Fruit fly (Drosophila melanogaster) whole organism, adult: ENCODE data around the gene Adgf-B.

ENCODE experiments used
- CG11617 ChIP-seq: fragments of 200-800 bp; sonication (Bioruptor generic); optimal IDR thresholded peaks from 2 replicates; lab custom pipeline; 2017; ENCODE audit warnings: mild to moderate bottlenecking, missing biosample characterization, missing genetic modification reagents, missing genetic modification characterization
- CG12768 ChIP-seq: fragments of 200-800 bp; sonication (Bioruptor generic); optimal IDR thresholded peaks from 2 replicates; lab custom pipeline; 2017; ENCODE audit warnings: missing biosample characterization, missing genetic modification characterization, mild to moderate bottlenecking, moderate library complexity, missing genetic modification reagents
- CG14711 ChIP-seq: fragments of 200-800 bp; sonication (Bioruptor generic); optimal IDR thresholded peaks from 2 replicates; lab custom pipeline; 2018; ENCODE audit warnings: missing biosample characterization, mild to moderate bottlenecking, missing genetic modification characterization, moderate library complexity
- CG1620 ChIP-seq: fragments of 200-800 bp; sonication (Bioruptor generic); optimal IDR thresholded peaks from 2 replicates; lab custom pipeline; 2016; ENCODE audit warnings: missing biosample characterization, missing genetic modification characterization
- CG33017 ChIP-seq: fragments of 200-800 bp; sonication (Bioruptor generic); optimal IDR thresholded peaks from 2 replicates; lab custom pipeline; 2018; ENCODE audit warnings: missing biosample characterization, mild to moderate bottlenecking, missing genetic modification characterization, moderate library complexity
- CG5204 ChIP-seq: fragments of 200-800 bp; sonication (Bioruptor generic); optimal IDR thresholded peaks from 2 replicates; lab custom pipeline; 2016; ENCODE audit warnings: missing biosample characterization, missing genetic modification characterization
- CG7045 ChIP-seq: fragments of 200-800 bp; sonication (Bioruptor generic); optimal IDR thresholded peaks from 2 replicates; lab custom pipeline; 2017; ENCODE audit warnings: missing biosample characterization, mild to moderate bottlenecking, missing genetic modification characterization
- CG7101 ChIP-seq: fragments of 200-800 bp; sonication (Bioruptor generic); optimal IDR thresholded peaks from 2 replicates; lab custom pipeline; 2018; ENCODE audit warnings: missing biosample characterization, mild to moderate bottlenecking, missing genetic modification characterization, moderate library complexity
- Clk ChIP-seq: fragments of 200-800 bp; sonication (Bioruptor generic); optimal IDR thresholded peaks from 2 replicates; lab custom pipeline; 2017; ENCODE audit warnings: missing biosample characterization, missing genetic modification characterization
- Crg-1 ChIP-seq: fragments of 200-800 bp; sonication (Bioruptor generic); optimal IDR thresholded peaks from 2 replicates; lab custom pipeline; 2016; ENCODE audit warnings: missing biosample characterization, missing genetic modification characterization
- Hr96 ChIP-seq: fragments of 200-800 bp; sonication (Bioruptor generic); optimal IDR thresholded peaks from 2 replicates; lab custom pipeline; 2016; ENCODE audit warnings: missing biosample characterization, missing genetic modification characterization
- Mnt ChIP-seq: fragments of 200-800 bp; sonication (Bioruptor generic); optimal IDR thresholded peaks from 2 replicates; lab custom pipeline; 2016; ENCODE audit warnings: missing biosample characterization, mild to moderate bottlenecking, missing genetic modification characterization
- bab1 ChIP-seq: fragments of 200-800 bp; sonication (Bioruptor generic); optimal IDR thresholded peaks from 3 replicates; lab custom pipeline; 2019; ENCODE audit warnings: missing biosample characterization, mild to moderate bottlenecking, missing genetic modification characterization, moderate library complexity
- cic ChIP-seq: fragments of 200-800 bp; sonication (Bioruptor generic); optimal IDR thresholded peaks from 2 replicates; lab custom pipeline; 2017; ENCODE audit warnings: missing biosample characterization, mild to moderate bottlenecking, missing genetic modification characterization, moderate library complexity
- cnc ChIP-seq, 2 experiments: fragments of >200 bp; optimal IDR thresholded peaks; 2 replicates each; lab custom pipeline; 2017
- kay ChIP-seq: fragments of 200-800 bp; sonication (Bioruptor generic); peaks from one replicate; lab custom pipeline; 2016; ENCODE audit warnings: missing biosample characterization, missing genetic modification characterization, borderline replicate concordance
- ovo ChIP-seq: fragments of 200-800 bp; sonication (Bioruptor generic); optimal IDR thresholded peaks from 2 replicates; lab custom pipeline; 2016; ENCODE audit warnings: missing biosample characterization, missing genetic modification characterization
- pad ChIP-seq: fragments of 200-800 bp; sonication (Bioruptor generic); optimal IDR thresholded peaks from 3 replicates; lab custom pipeline; 2017; ENCODE audit warnings: missing biosample characterization, missing genetic modification characterization, mild to moderate bottlenecking, moderate library complexity, missing genetic modification reagents
- tj ChIP-seq: fragments of 200-800 bp; sonication (Bioruptor generic); optimal IDR thresholded peaks from 3 replicates; lab custom pipeline; 2017; ENCODE audit warnings: missing biosample characterization, mild to moderate bottlenecking, missing genetic modification characterization, moderate library complexity
- toe ChIP-seq: fragments of 200-800 bp; sonication (Bioruptor generic); optimal IDR thresholded peaks from 2 replicates; lab custom pipeline; 2016; ENCODE audit warnings: missing biosample characterization, missing genetic modification characterization

Gene Adgf-B

dm6 chr3L:17750488-17750887 lies at the start of gene Adgf-B:
Gene Adgf-B, minus strand, starts transcription at chr3L:17750588.
- TF ChIP-seq Clk (GFP tag; lab: Kevin White, UChicago), result no peak
- TF ChIP-seq tj, result no peak
- no peak for TF ChIP-seq Crg-1 (GFP tag; lab: Kevin White, UChicago)
- TF ChIP-seq CG11617 (GFP tag; lab: Kevin White, UChicago), result no peak
- no peak for TF ChIP-seq kay (GFP tag; lab: Kevin White, UChicago)
- no peak for TF ChIP-seq CG1620 (GFP tag; lab: Kevin White, UChicago)
- no peak for TF ChIP-seq CG14711 (tag; lab: Kevin White, UChicago)
- TF ChIP-seq Hr96 (GFP tag; lab: Kevin White, UChicago), result no peak
- no peak for TF ChIP-seq CG33017 (tag; lab: Kevin White, UChicago)
- no peak for TF ChIP-seq CG12768
- TF ChIP-seq toe (GFP tag; lab: Kevin White, UChicago), result no peak
- no peak for TF ChIP-seq cic
- no peak for TF ChIP-seq cnc (optimal IDR thresholded peaks at IDR 0.05; lab: Kevin White, UChicago)
- no peak for TF ChIP-seq ovo
- no peak for TF ChIP-seq bab1 (GFP tag; lab: Kevin White, UChicago)
- no peak for TF ChIP-seq Mnt (GFP tag; lab: Kevin White, UChicago)
- no peak for TF ChIP-seq pad (GFP tag; lab: Kevin White, UChicago)
- no peak for TF ChIP-seq CG5204 (GFP tag; lab: Kevin White, UChicago)
- no peak for TF ChIP-seq CG7045 (GFP tag; lab: Kevin White, UChicago)

dm6 chr3L:17797494-17797893 lies 47.1 kb upstream of the Adgf-B start, which contains the start of gene CG42816:
Gene CG42816, minus strand, starts transcription at chr3L:17797594.
- no peak for TF ChIP-seq tj
- TF ChIP-seq CG14711 (tag; lab: Kevin White, UChicago), result no peak
- TF ChIP-seq cic, result no peak
- TF ChIP-seq cnc (optimal IDR thresholded peaks at IDR 0.05; lab: Kevin White, UChicago), result no peak
- TF ChIP-seq CG1620 (GFP tag; lab: Kevin White, UChicago), result no peak

dm6 chr3L:17791495-17791894 lies 41.1 kb upstream of the Adgf-B start:
- TF ChIP-seq bab1 (GFP tag; lab: Kevin White, UChicago), result no peak
- no peak for TF ChIP-seq CG1620 (GFP tag; lab: Kevin White, UChicago)
- no peak for TF ChIP-seq Crg-1 (GFP tag; lab: Kevin White, UChicago)
- TF ChIP-seq ovo, result no peak

dm6 chr3L:17791467-17791494 lies 40.9 kb upstream of the Adgf-B start, which contains the start of gene CG42815:
Gene CG42815, minus strand, starts transcription at chr3L:17791486.
- TF ChIP-seq Mnt (GFP tag; lab: Kevin White, UChicago) (no peak), CG7101 (tag; lab: Kevin White, UChicago) (no peak), kay (GFP tag; lab: Kevin White, UChicago) (no peak), tj (no peak), CG14711 (tag; lab: Kevin White, UChicago) (no peak), CG12768 (no peak)

dm6 chr3L:17791067-17791466 lies 40.7 kb upstream of the Adgf-B start:
- no peak for TF ChIP-seq Clk (GFP tag; lab: Kevin White, UChicago)
- no peak for TF ChIP-seq bab1 (GFP tag; lab: Kevin White, UChicago)
- TF ChIP-seq ovo, result no peak
- TF ChIP-seq Hr96 (GFP tag; lab: Kevin White, UChicago), result no peak
- no peak for TF ChIP-seq CG7101 (tag; lab: Kevin White, UChicago)
- no peak for TF ChIP-seq pad (GFP tag; lab: Kevin White, UChicago)
- no peak for TF ChIP-seq CG33017 (tag; lab: Kevin White, UChicago)
- TF ChIP-seq CG7045 (GFP tag; lab: Kevin White, UChicago), result no peak
- TF ChIP-seq CG11617 (GFP tag; lab: Kevin White, UChicago), result no peak
- TF ChIP-seq CG5204 (GFP tag; lab: Kevin White, UChicago), result no peak

dm6 chr3L:17763987-17764386 lies 13.6 kb upstream of the Adgf-B start, which contains the start of the genes Adgf-A and Adgf-A2:
Gene Adgf-A, minus strand, starts transcription at chr3L:17764158.
Gene Adgf-A2, minus strand, starts transcription at chr3L:17764158.
- TF ChIP-seq cic, result no peak
- TF ChIP-seq CG12768, result no peak
- no peak for TF ChIP-seq CG5204 (GFP tag; lab: Kevin White, UChicago)
- TF ChIP-seq CG33017 (tag; lab: Kevin White, UChicago), result no peak
- no peak for TF ChIP-seq cnc (optimal IDR thresholded peaks at IDR 0.05; lab: Kevin White, UChicago)
- no peak for TF ChIP-seq CG1620 (GFP tag; lab: Kevin White, UChicago)
- TF ChIP-seq Hr96 (GFP tag; lab: Kevin White, UChicago), result no peak
- TF ChIP-seq tj, result no peak
- TF ChIP-seq pad (GFP tag; lab: Kevin White, UChicago), result no peak
- TF ChIP-seq kay (GFP tag; lab: Kevin White, UChicago), result no peak
- no peak for TF ChIP-seq bab1 (GFP tag; lab: Kevin White, UChicago)
- TF ChIP-seq CG14711 (tag; lab: Kevin White, UChicago), result no peak

dm6 chr3L:17759072-17759747 lies 8.8 kb upstream of the Adgf-B start, which contains the start of gene CG32181:
Gene CG32181, plus strand, starts transcription at chr3L:17759697.
- TF ChIP-seq CG14711 (tag; lab: Kevin White, UChicago), result no peak
- TF ChIP-seq CG11617 (GFP tag; lab: Kevin White, UChicago), result no peak
- TF ChIP-seq Clk (GFP tag; lab: Kevin White, UChicago), result no peak
- no peak for TF ChIP-seq cnc (optimal IDR thresholded peaks at IDR 0.05; lab: Kevin White, UChicago)
- TF ChIP-seq bab1 (GFP tag; lab: Kevin White, UChicago), result no peak
- TF ChIP-seq CG7045 (GFP tag; lab: Kevin White, UChicago), result no peak
- TF ChIP-seq ovo, result no peak
- no peak for TF ChIP-seq pad (GFP tag; lab: Kevin White, UChicago)
- TF ChIP-seq CG1620 (GFP tag; lab: Kevin White, UChicago), result no peak
- no peak for TF ChIP-seq toe (GFP tag; lab: Kevin White, UChicago)
- TF ChIP-seq Crg-1 (GFP tag; lab: Kevin White, UChicago), result no peak
- TF ChIP-seq Hr96 (GFP tag; lab: Kevin White, UChicago), result no peak
- no peak for TF ChIP-seq CG33017 (tag; lab: Kevin White, UChicago)
- no peak for TF ChIP-seq Mnt (GFP tag; lab: Kevin White, UChicago)
- no peak for TF ChIP-seq kay (GFP tag; lab: Kevin White, UChicago)
- TF ChIP-seq CG12768, result no peak
- TF ChIP-seq CG7101 (tag; lab: Kevin White, UChicago), result no peak
- TF ChIP-seq CG5204 (GFP tag; lab: Kevin White, UChicago), result no peak
- TF ChIP-seq cic, result no peak
